Fruit fly (Drosophila melanogaster) whole organism, prepupa: ENCODE data around the gene CG9270.

ENCODE experiments used
- CG10631 ChIP-seq: fragments of 200-800 bp; sonication (Bioruptor generic); optimal IDR thresholded peaks from 2 replicates; lab custom pipeline; 2016; ENCODE audit warnings: missing biosample characterization, missing genetic modification characterization
- CG10669 ChIP-seq: fragments of 200-800 bp; sonication (Bioruptor generic); optimal IDR thresholded peaks from 3 replicates; lab custom pipeline; 2018; ENCODE audit warnings: missing biosample characterization, mild to moderate bottlenecking, missing genetic modification characterization, moderate library complexity
- CG11294 ChIP-seq: fragments of 200-800 bp; sonication (Bioruptor generic); IDR thresholded peaks from 2 replicates; pipeline ENCODE4 v1.3.6; 2022; ENCODE audit warnings: missing biosample characterization, missing genetic modification characterization
- CG11762 ChIP-seq: fragments of 200-800 bp; sonication (Bioruptor generic); optimal IDR thresholded peaks from 3 replicates; lab custom pipeline; 2016; ENCODE audit warnings: missing biosample characterization, missing genetic modification characterization; ENCODE audit not compliant: insufficient read depth
- CG11902 ChIP-seq: fragments of 200-800 bp; sonication (Bioruptor generic); optimal IDR thresholded peaks from 3 replicates; lab custom pipeline; 2016; ENCODE audit warnings: missing biosample characterization, missing genetic modification characterization
- CG15336 ChIP-seq: fragments of 200-800 bp; sonication (Bioruptor generic); IDR thresholded peaks from 2 replicates; pipeline ENCODE4 v1.3.6; 2022; ENCODE audit warnings: missing biosample characterization, missing genetic modification characterization
- CG1621 ChIP-seq: fragments of 200-800 bp; sonication (Bioruptor generic); optimal IDR thresholded peaks from 3 replicates; lab custom pipeline; 2018; ENCODE audit warnings: missing biosample characterization, mild to moderate bottlenecking, missing genetic modification characterization
- CG16779 ChIP-seq: fragments of 200-800 bp; sonication (Bioruptor generic); optimal IDR thresholded peaks from 3 replicates; lab custom pipeline; 2017; ENCODE audit warnings: missing biosample characterization, mild to moderate bottlenecking, missing genetic modification characterization
- CG3032 ChIP-seq: fragments of 200-800 bp; optimal IDR thresholded peaks from 2 replicates; lab custom pipeline; 2019; ENCODE audit warnings: missing biosample characterization, mild to moderate bottlenecking, missing genetic modification characterization, moderate library complexity
- CG31627 ChIP-seq: fragments of 200-800 bp; sonication (Bioruptor generic); optimal IDR thresholded peaks from 3 replicates; lab custom pipeline; 2016; ENCODE audit warnings: missing biosample characterization, missing genetic modification characterization
- CG32006 ChIP-seq: fragments of 200-800 bp; sonication (Bioruptor generic); optimal IDR thresholded peaks from 3 replicates; lab custom pipeline; 2017; ENCODE audit warnings: missing biosample characterization, mild to moderate bottlenecking, missing genetic modification characterization
- CG34406 ChIP-seq: fragments of 200-800 bp; sonication (Bioruptor generic); optimal IDR thresholded peaks from 3 replicates; lab custom pipeline; 2016; ENCODE audit warnings: missing biosample characterization, missing genetic modification characterization
- CG3919 ChIP-seq: fragments of 200-800 bp; sonication (Bioruptor generic); optimal IDR thresholded peaks from 3 replicates; lab custom pipeline; 2016; ENCODE audit warnings: missing biosample characterization, missing genetic modification characterization
- CG4318 ChIP-seq: fragments of 200-800 bp; sonication (Bioruptor generic); optimal IDR thresholded peaks from 3 replicates; lab custom pipeline; 2017; ENCODE audit warnings: missing biosample characterization, mild to moderate bottlenecking, missing genetic modification characterization
- CG6276 ChIP-seq: fragments of 200-800 bp; sonication (Bioruptor generic); optimal IDR thresholded peaks from 2 replicates; lab custom pipeline; 2017; ENCODE audit warnings: missing biosample characterization, mild to moderate bottlenecking, missing genetic modification characterization
- CG6792 ChIP-seq: fragments of 200-800 bp; sonication (Bioruptor generic); optimal IDR thresholded peaks from 3 replicates; lab custom pipeline; 2016; ENCODE audit warnings: missing biosample characterization, missing genetic modification characterization
- CG6854 ChIP-seq: fragments of 200-800 bp; sonication (Bioruptor generic); optimal IDR thresholded peaks from 2 replicates; lab custom pipeline; 2017; ENCODE audit warnings: missing biosample characterization, mild to moderate bottlenecking, missing genetic modification characterization
- CG8119 ChIP-seq: fragments of 200-800 bp; sonication (Bioruptor generic); IDR thresholded peaks from 3 replicates; pipeline ENCODE4 v1.3.6; 2022; ENCODE audit warnings: missing biosample characterization, missing genetic modification characterization
- CG8319 ChIP-seq: fragments of 200-800 bp; sonication (Bioruptor generic); optimal IDR thresholded peaks from 3 replicates; lab custom pipeline; 2016; ENCODE audit warnings: missing biosample characterization, missing genetic modification characterization
- CG8632 ChIP-seq: fragments of 200-800 bp; sonication (Bioruptor generic); optimal IDR thresholded peaks from 3 replicates; lab custom pipeline; 2016; ENCODE audit warnings: missing biosample characterization, missing genetic modification characterization
- CG9139 ChIP-seq: fragments of 200-800 bp; sonication (Bioruptor generic); optimal IDR thresholded peaks from 3 replicates; lab custom pipeline; 2017; ENCODE audit warnings: missing biosample characterization, mild to moderate bottlenecking, missing genetic modification characterization
- Eip75B ChIP-seq: fragments of 200-800 bp; sonication (Bioruptor generic); optimal IDR thresholded peaks from 3 replicates; lab custom pipeline; 2016; ENCODE audit warnings: missing biosample characterization, missing genetic modification characterization
- Eip93F ChIP-seq: fragments of 200-800 bp; sonication (Bioruptor generic); optimal IDR thresholded peaks from 2 replicates; lab custom pipeline; 2016; ENCODE audit warnings: missing biosample characterization, mild to moderate bottlenecking, missing genetic modification characterization
- Ets21C ChIP-seq: fragments of 200-800 bp; sonication (Bioruptor generic); optimal IDR thresholded peaks from 3 replicates; lab custom pipeline; 2016; ENCODE audit warnings: missing biosample characterization, missing genetic modification characterization
- Hr39 ChIP-seq: fragments of 200-800 bp; sonication (Bioruptor generic); optimal IDR thresholded peaks from 2 replicates; lab custom pipeline; 2016; ENCODE audit warnings: missing biosample characterization, missing genetic modification characterization
- Hr4 ChIP-seq: fragments of 200-800 bp; sonication (Bioruptor generic); optimal IDR thresholded peaks from 3 replicates; lab custom pipeline; 2016; ENCODE audit warnings: missing biosample characterization, missing genetic modification characterization
- Lpt ChIP-seq: fragments of 200-800 bp; sonication (Bioruptor generic); optimal IDR thresholded peaks from 3 replicates; lab custom pipeline; 2016; ENCODE audit warnings: missing biosample characterization, missing genetic modification characterization
- Met ChIP-seq: fragments of 200-800 bp; sonication (Bioruptor generic); optimal IDR thresholded peaks from 3 replicates; lab custom pipeline; 2016; ENCODE audit warnings: missing biosample characterization, missing genetic modification characterization
- OdsH ChIP-seq: fragments of 200-800 bp; sonication (Bioruptor generic); optimal IDR thresholded peaks from 3 replicates; lab custom pipeline; 2016; ENCODE audit warnings: missing biosample characterization, missing genetic modification characterization
- Smox ChIP-seq: fragments of 200-800 bp; sonication (Bioruptor generic); optimal IDR thresholded peaks from 3 replicates; lab custom pipeline; 2016; ENCODE audit warnings: missing biosample characterization, missing genetic modification characterization
- Sox102F ChIP-seq: fragments of 200-800 bp; sonication (Bioruptor generic); optimal IDR thresholded peaks from 2 replicates; lab custom pipeline; 2016; ENCODE audit warnings: missing biosample characterization, mild to moderate bottlenecking, missing genetic modification characterization
- Sox14 ChIP-seq: fragments of 200-800 bp; sonication (Bioruptor generic); optimal IDR thresholded peaks from 3 replicates; lab custom pipeline; 2016; ENCODE audit warnings: missing biosample characterization, missing genetic modification characterization
- Sox15 ChIP-seq: fragments of 200-800 bp; sonication (Bioruptor generic); optimal IDR thresholded peaks from 3 replicates; lab custom pipeline; 2016; ENCODE audit warnings: missing biosample characterization, missing genetic modification characterization
- achi ChIP-seq: fragments of 200-800 bp; sonication (Bioruptor generic); optimal IDR thresholded peaks from 3 replicates; lab custom pipeline; 2016; ENCODE audit warnings: missing biosample characterization, missing genetic modification characterization
- acj6 ChIP-seq: fragments of 200-800 bp; sonication (Bioruptor generic); optimal IDR thresholded peaks from 3 replicates; lab custom pipeline; 2016; ENCODE audit warnings: missing biosample characterization, missing genetic modification characterization
- cyc ChIP-seq: fragments of 200-800 bp; sonication (Bioruptor generic); optimal IDR thresholded peaks from 3 replicates; lab custom pipeline; 2016; ENCODE audit warnings: missing biosample characterization, missing genetic modification characterization
- dac ChIP-seq: fragments of 200-800 bp; sonication (Bioruptor generic); optimal IDR thresholded peaks from 2 replicates; lab custom pipeline; 2017; ENCODE audit warnings: missing biosample characterization, mild to moderate bottlenecking, missing genetic modification characterization
- dsx ChIP-seq: fragments of 200-800 bp; optimal IDR thresholded peaks from 3 replicates; lab custom pipeline; 2019; ENCODE audit warnings: missing biosample characterization, mild to moderate bottlenecking, missing genetic modification characterization, moderate library complexity; ENCODE audit not compliant: poor library complexity, severe bottlenecking
- eg ChIP-seq: fragments of 200-800 bp; sonication (Bioruptor generic); IDR thresholded peaks from 3 replicates; pipeline ENCODE4 v1.3.6; 2022; ENCODE audit warnings: missing biosample characterization, missing genetic modification characterization
- esn ChIP-seq: fragments of 200-800 bp; sonication (Bioruptor generic); optimal IDR thresholded peaks from 2 replicates; lab custom pipeline; 2016; ENCODE audit warnings: missing biosample characterization, mild to moderate bottlenecking, missing genetic modification characterization, moderate library complexity
- fkh ChIP-seq: fragments of 200-800 bp; sonication (Bioruptor generic); optimal IDR thresholded peaks from 3 replicates; lab custom pipeline; 2017; ENCODE audit warnings: missing biosample characterization, mild to moderate bottlenecking, missing genetic modification characterization, moderate library complexity
- lz ChIP-seq: fragments of 200-800 bp; sonication (Bioruptor generic); optimal IDR thresholded peaks from 3 replicates; lab custom pipeline; 2016; ENCODE audit warnings: missing biosample characterization, missing genetic modification characterization
- net ChIP-seq: fragments of 200-800 bp; sonication (Bioruptor generic); optimal IDR thresholded peaks from 3 replicates; lab custom pipeline; 2016; ENCODE audit warnings: missing biosample characterization, missing genetic modification characterization
- pdm3 ChIP-seq: fragments of 200-800 bp; sonication (Bioruptor generic); optimal IDR thresholded peaks from 3 replicates; lab custom pipeline; 2016; ENCODE audit warnings: missing biosample characterization, missing genetic modification characterization
- salr ChIP-seq, 2 experiments: fragments of 200-800 bp; sonication (Bioruptor generic); optimal IDR thresholded peaks; 3 replicates each; lab custom pipeline; 2016 to 2018; ENCODE audit warnings: missing biosample characterization in 2 of 2, missing genetic modification characterization in 2 of 2, mild to moderate bottlenecking in 1 of 2
- spab ChIP-seq: fragments of 200-800 bp; sonication (Bioruptor generic); optimal IDR thresholded peaks from 2 replicates; lab custom pipeline; 2017; ENCODE audit warnings: missing biosample characterization, mild to moderate bottlenecking, missing genetic modification characterization, missing genetic modification reagents
- ss ChIP-seq, 2 experiments: fragments of 200-800 bp; sonication (Bioruptor generic); optimal IDR thresholded peaks; 2 replicates in 1 of 2; 3 replicates in 1 of 2; lab custom pipeline; 2017 to 2018; ENCODE audit warnings: mild to moderate bottlenecking in 2 of 2, missing biosample characterization in 2 of 2, missing genetic modification characterization in 2 of 2, moderate library complexity in 1 of 2
- topi ChIP-seq: fragments of 200-800 bp; sonication (Bioruptor generic); optimal IDR thresholded peaks from 3 replicates; lab custom pipeline; 2016; ENCODE audit warnings: missing biosample characterization, missing genetic modification characterization
- vri ChIP-seq: fragments of 200-800 bp; sonication (Bioruptor generic); optimal IDR thresholded peaks from 3 replicates; lab custom pipeline; 2016; ENCODE audit warnings: missing biosample characterization, mild to moderate bottlenecking, missing genetic modification characterization

The CG9270 gene

DNA sequence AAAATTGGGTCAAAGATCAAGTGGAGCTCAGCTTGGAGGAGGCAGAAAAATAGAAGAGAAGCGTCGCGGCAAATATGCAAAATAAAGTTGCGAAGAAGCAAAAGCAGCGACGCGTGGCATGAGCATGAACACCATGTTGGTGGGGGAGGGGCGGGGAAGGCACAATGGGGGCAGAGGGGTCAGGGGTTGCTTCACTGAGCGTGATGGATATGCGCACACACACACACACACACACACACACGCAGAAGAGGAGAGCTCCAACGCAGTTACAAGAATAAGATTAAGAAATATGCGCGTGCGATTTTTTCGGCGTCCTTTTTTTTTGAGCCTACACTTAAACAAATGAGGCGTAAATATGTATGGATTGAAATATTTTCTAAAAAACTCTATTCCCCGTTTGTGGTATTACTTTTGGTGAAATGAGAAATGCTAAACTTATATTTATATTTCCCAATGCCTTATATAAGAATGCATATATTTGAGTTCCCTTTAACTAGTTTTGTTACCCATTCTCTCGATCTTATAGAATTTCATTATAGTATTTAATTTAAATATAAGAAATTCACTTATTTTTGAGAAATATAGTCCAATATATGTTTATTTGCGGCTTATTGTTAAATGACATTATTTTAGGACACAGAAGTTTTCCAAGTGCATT, 8.4 kb upstream of the CG9270 start (continued):
- TF ChIP-seq CG15336 (GFP tag; lab: Robert Waterston, UW) (peak; percentile 38), vri (GFP tag; lab: Kevin White, UChicago) (no peak)

DNA sequence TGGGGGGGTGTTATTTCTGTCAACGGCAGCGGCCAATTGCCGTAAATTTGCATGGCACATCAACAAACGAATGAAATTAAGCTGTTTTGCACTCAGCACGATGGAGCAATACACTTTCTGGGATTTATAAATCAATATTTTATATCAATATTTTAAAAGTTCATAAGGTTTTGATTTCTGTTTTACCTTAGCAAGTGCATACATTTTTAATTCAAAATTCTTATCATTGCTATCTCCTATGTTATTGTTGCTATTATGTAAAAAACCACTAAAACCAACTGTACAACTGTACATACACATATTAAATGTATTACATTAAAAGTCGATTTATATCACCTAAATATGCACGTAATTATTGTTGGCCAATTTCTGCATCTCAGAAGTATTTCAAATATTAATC, 6.8 kb upstream of the CG9270 start:
- TF ChIP-seq Ets21C (GFP tag; lab: Kevin White, UChicago) = peak; percentile 18
- no peak for TF ChIP-seq Lpt (GFP tag; lab: Kevin White, UChicago)
- no peak for TF ChIP-seq CG8632 (GFP tag; lab: Kevin White, UChicago)
- no peak for TF ChIP-seq dac (GFP tag; lab: Kevin White, UChicago)
- peak; percentile 20 for TF ChIP-seq CG11902 (GFP tag; lab: Kevin White, UChicago)
- no peak for TF ChIP-seq Sox102F (GFP tag; lab: Kevin White, UChicago)
- TF ChIP-seq Hr4 = no peak
- peak; percentile 28 for TF ChIP-seq Sox15 (GFP tag; lab: Kevin White, UChicago)
- TF ChIP-seq cyc (GFP tag; lab: Kevin White, UChicago) = peak; percentile 2
- TF ChIP-seq CG15336 (GFP tag; lab: Robert Waterston, UW) = no peak
- peak; percentile 43 for TF ChIP-seq esn
- peak; percentile 34 for TF ChIP-seq Met (GFP tag; lab: Kevin White, UChicago)
- peak; percentile 43 for TF ChIP-seq CG4318
- peak in 1 of 2 experiments; percentile 24 for TF ChIP-seq ss (GFP tag; optimal IDR thresholded peaks at IDR 0.05; lab: Kevin White, UChicago)
- peak; percentile 36 for TF ChIP-seq Sox14 (GFP tag; lab: Kevin White, UChicago)
- TF ChIP-seq CG6854 (GFP tag; lab: Kevin White, UChicago) = no peak
- peak; percentile 49 for TF ChIP-seq topi (GFP tag; lab: Kevin White, UChicago)
- peak; percentile 23 for TF ChIP-seq lz (GFP tag; lab: Kevin White, UChicago)
- peak; percentile 20 for TF ChIP-seq OdsH (GFP tag; lab: Kevin White, UChicago)
- TF ChIP-seq vri (GFP tag; lab: Kevin White, UChicago) = no peak
- no peak for TF ChIP-seq CG8319 (GFP tag; lab: Kevin White, UChicago)
- TF ChIP-seq CG16779 (tag; lab: Kevin White, UChicago) = no peak
- TF ChIP-seq Hr39 (GFP tag; lab: Kevin White, UChicago) = peak; percentile 40
- peak; percentile 47 for TF ChIP-seq CG34406 (GFP tag; lab: Kevin White, UChicago)
- TF ChIP-seq CG11294 = no peak
- TF ChIP-seq salr (GFP tag; optimal IDR thresholded peaks at IDR 0.05; lab: Kevin White, UChicago) = peak in 1 of 2 experiments; percentile 34
- TF ChIP-seq CG1621 (tag; lab: Kevin White, UChicago) = no peak
- peak; percentile 28 for TF ChIP-seq acj6 (GFP tag; lab: Kevin White, UChicago)
- TF ChIP-seq achi = peak; percentile 21
- no peak for TF ChIP-seq CG3032
- TF ChIP-seq Eip93F = no peak
- no peak for TF ChIP-seq eg (GFP tag; lab: Robert Waterston, UW)
- TF ChIP-seq CG32006 (GFP tag; lab: Kevin White, UChicago) = peak; percentile 53
- TF ChIP-seq CG3919 (GFP tag; lab: Kevin White, UChicago) = peak; percentile 11
- no peak for TF ChIP-seq net (GFP tag; lab: Kevin White, UChicago)
- TF ChIP-seq CG9139 = no peak
- TF ChIP-seq spab (GFP tag; lab: Kevin White, UChicago) = no peak
- TF ChIP-seq dsx = no peak
- TF ChIP-seq CG31627 = peak; percentile 29
- no peak for TF ChIP-seq CG10669 (GFP tag; lab: Kevin White, UChicago)
- TF ChIP-seq CG8119 (GFP tag; lab: Robert Waterston, UW) = no peak
- peak; percentile 7 for TF ChIP-seq Smox (GFP tag; lab: Kevin White, UChicago)
- TF ChIP-seq Eip75B (GFP tag; lab: Kevin White, UChicago) = peak; percentile 21
- no peak for TF ChIP-seq fkh
- TF ChIP-seq CG10631 (GFP tag; lab: Kevin White, UChicago) = peak; percentile 47
- no peak for TF ChIP-seq CG11762 (GFP tag; lab: Kevin White, UChicago)
- peak; percentile 13 for TF ChIP-seq pdm3
- no peak for TF ChIP-seq CG6792
- no peak for TF ChIP-seq CG6276 (GFP tag; lab: Kevin White, UChicago)
